Worm (Caenorhabditis elegans): ENCODE results near the gene sup-12.

Gene sup-12

DNA sequence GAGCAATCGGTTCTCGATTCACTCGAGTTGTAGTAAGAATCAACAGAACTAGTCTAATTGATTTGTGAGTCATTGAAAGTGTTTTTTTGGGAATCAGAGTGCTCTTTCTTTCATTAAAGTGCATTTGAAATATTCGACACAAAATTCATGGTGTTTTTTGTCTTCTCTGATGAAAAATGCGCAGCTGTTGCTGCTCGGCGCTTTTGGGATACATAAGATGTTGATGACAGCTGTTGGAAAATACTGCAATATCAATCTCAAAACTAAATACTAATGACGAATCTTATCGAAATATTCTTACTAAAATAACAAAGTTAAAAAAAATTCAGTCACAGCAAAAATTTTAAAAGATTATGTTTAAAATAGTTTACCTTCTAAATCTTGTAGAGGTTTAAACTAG, 43.1 kb upstream of the sup-12 start:
- TF ChIP-seq M03D4.4 (tag; optimal IDR thresholded peaks at IDR 0.05) (no peak), cnd-1 (tag; optimal IDR thresholded peaks at IDR 0.05) (no peak), lin-13 (tag; optimal IDR thresholded peaks at IDR 0.05) (no peak), hlh-1 (tag; optimal IDR thresholded peaks at IDR 0.05) (peak; percentile 95), unc-120 (tag; optimal IDR thresholded peaks at IDR 0.05; ENCODE audit: poor library complexity, severe bottlenecking) (peak; percentile 39), ceh-39 (tag; optimal IDR thresholded peaks at IDR 0.05) (no peak)

DNA sequence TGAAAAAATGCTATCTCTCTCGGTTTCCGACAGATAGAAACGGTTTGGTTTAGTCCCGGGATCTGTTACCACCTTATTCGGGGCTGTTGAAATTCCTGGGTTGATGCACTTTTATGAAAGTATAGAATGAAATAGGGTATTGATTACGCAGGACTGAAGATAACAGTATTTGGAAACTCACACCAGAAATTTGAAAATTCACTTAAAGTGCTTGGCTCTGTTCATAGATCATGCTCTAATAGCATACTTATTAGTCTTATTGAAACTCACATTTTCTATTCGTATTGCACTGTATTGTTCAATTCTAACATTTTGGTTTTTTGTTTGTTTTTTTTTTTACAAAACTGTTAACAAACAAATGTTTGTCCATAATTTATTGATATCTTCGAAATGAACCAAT, 38.2 kb upstream of the sup-12 start:
- TF ChIP-seq mab-5 (tag; optimal IDR thresholded peaks at IDR 0.05) (no peak), blmp-1 (tag; optimal IDR thresholded peaks at IDR 0.05) (no peak), cnd-1 (tag; optimal IDR thresholded peaks at IDR 0.05) (no peak), snpc-4 (tag; optimal IDR thresholded peaks at IDR 0.05) (no peak), sem-2 (GFP tag; optimal IDR thresholded peaks at IDR 0.05) (no peak), unc-62 (GFP tag; optimal IDR thresholded peaks at IDR 0.05) (no peak), unc-120 (tag; optimal IDR thresholded peaks at IDR 0.05; ENCODE audit: poor library complexity, severe bottlenecking) (no peak), unc-39 (tag; optimal IDR thresholded peaks at IDR 0.05) (no peak), tbx-8 (GFP tag; optimal IDR thresholded peaks at IDR 0.05) (no peak), M03D4.4 (tag; optimal IDR thresholded peaks at IDR 0.05) (no peak), flh-1 (GFP tag; optimal IDR thresholded peaks at IDR 0.05) (no peak)

DNA sequence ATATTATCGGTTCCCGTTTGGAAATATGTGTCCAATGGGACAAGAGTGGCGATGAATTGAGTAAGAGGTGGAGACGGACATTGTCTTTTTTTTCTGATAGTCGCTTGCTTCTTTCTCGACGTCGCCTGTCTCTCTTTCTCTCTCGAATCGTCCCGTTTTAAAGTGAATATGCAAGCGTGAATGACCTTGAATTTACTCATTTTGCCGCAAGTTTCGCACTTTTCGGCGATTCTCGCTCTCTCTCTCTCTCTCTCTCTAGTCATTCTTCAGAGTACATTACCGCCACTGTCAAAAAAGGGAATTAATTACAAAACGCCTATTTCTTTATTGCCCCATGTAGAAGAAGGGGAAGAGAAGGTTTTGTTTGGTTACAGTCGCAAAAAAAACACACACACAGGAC, 36.6 kb upstream of the sup-12 start:
- TF ChIP-seq M03D4.4 (tag; optimal IDR thresholded peaks at IDR 0.05) (no peak), unc-120 (tag; optimal IDR thresholded peaks at IDR 0.05; ENCODE audit: poor library complexity, severe bottlenecking) (no peak), cnd-1 (tag; optimal IDR thresholded peaks at IDR 0.05) (no peak), elt-3 (tag; optimal IDR thresholded peaks at IDR 0.05) (no peak), mls-2 (tag; optimal IDR thresholded peaks at IDR 0.05) (no peak), nhr-28 (tag; optimal IDR thresholded peaks at IDR 0.05) (no peak), lin-32 (GFP tag; optimal IDR thresholded peaks at IDR 0.05) (no peak), unc-39 (tag; optimal IDR thresholded peaks at IDR 0.05) (no peak), elt-1 (tag; optimal IDR thresholded peaks at IDR 0.05; ENCODE audit: borderline replicate concordance, insufficient read depth) (no peak), lsy-2 (tag; optimal IDR thresholded peaks at IDR 0.05) (no peak), mep-1 (tag; optimal IDR thresholded peaks at IDR 0.05) (no peak)

DNA sequence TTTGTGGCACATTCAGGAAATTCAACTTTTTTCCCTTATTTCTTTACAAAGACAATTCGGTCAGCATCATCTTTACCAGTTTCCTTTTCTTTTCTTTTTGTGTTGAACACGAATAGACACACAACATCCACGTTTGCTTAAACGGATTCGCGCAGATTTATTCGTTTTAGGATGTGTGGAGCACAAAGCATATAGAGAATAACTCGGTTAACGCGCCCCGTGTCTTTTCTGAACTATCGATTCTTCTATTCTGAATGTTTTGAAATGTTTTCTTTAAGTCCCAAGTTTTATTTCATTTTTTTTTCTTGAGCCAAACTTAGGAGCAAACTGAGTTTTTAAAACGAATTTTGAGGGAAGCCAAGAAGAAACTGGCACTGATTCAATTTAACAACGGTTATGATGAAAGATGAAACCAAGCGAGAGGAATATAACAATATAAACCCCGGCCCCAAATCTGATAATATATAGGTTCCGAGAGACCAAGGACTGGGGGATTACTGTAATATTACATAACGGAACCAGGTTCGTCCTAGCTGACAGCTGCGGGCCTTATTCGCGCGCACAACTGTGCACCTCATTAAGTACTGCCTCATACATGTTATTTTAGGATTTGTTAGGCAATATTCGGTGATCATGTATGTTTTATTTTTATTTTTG, 32.7 kb upstream of the sup-12 start:
- TF ChIP-seq ceh-83 (GFP tag; optimal IDR thresholded peaks at IDR 0.05) = no peak
- peak; percentile 94 for TF ChIP-seq ces-1 (GFP tag; optimal IDR thresholded peaks at IDR 0.05)

DNA sequence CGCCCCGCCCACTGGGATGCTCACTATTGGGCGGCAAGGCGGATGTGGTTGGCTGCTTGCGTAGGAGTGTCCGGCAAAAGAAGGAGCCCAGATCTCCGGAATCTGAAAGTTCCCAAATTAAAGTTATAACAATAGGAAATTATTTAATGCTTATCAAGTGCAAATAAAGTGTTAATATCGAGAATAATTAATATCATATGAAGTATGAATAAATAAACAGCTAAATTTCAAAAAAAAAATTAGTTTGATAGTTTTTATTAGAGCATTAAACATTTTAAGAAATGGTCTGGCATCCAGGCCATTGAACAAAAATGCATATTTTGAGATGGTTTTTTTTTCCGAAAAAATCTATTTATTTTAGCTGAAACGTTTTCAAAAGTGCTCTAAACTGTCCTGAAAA, 30.9 kb upstream of the sup-12 start, which contains the start of gene lim-4:
Gene lim-4 (minus strand): TSS at position 101 of the 400 bp plus-strand sequence.
- TF ChIP-seq hlh-1 (tag; optimal IDR thresholded peaks at IDR 0.05) (no peak), nhr-2 (tag; optimal IDR thresholded peaks at IDR 0.05) (no peak), sem-2 (GFP tag; optimal IDR thresholded peaks at IDR 0.05) (no peak), lin-32 (GFP tag; optimal IDR thresholded peaks at IDR 0.05) (no peak), snpc-4 (tag; optimal IDR thresholded peaks at IDR 0.05) (no peak), ceh-43 (GFP tag; optimal IDR thresholded peaks at IDR 0.05) (no peak), elt-3 (tag; optimal IDR thresholded peaks at IDR 0.05) (no peak), tbx-8 (GFP tag; optimal IDR thresholded peaks at IDR 0.05) (no peak), mab-5 (tag; optimal IDR thresholded peaks at IDR 0.05) (no peak), nhr-76 (tag; optimal IDR thresholded peaks at IDR 0.05) (no peak), mep-1 (tag; optimal IDR thresholded peaks at IDR 0.05) (no peak), M03D4.4 (tag; optimal IDR thresholded peaks at IDR 0.05) (no peak), pha-4 (tag; optimal IDR thresholded peaks at IDR 0.05) (no peak), nhr-28 (tag; optimal IDR thresholded peaks at IDR 0.05) (no peak), zip-8 (tag; optimal IDR thresholded peaks at IDR 0.05) (no peak), flh-1 (GFP tag; optimal IDR thresholded peaks at IDR 0.05) (no peak), nhr-237 (tag; optimal IDR thresholded peaks at IDR 0.05) (no peak)

DNA sequence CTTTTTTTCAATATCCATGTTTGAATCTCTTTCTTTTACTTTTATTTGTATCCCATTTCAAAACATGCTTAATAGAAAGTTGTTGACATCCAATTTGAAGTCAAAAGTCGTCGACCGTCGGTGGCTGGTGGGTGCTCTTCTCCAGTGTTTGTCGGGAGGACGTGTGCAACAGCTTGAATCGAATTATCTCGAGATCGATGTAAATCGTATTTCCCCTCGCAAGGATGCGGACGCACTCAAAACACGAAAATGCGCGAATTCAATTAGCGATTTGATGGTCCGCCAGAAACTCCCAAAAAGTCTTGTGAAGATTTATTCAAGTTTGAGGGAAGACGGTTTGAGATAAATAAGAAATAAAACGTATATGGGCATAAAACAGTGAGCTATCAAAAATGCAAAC, 28.7 kb upstream of the sup-12 start:
- no peak for TF ChIP-seq lsy-2 (tag; optimal IDR thresholded peaks at IDR 0.05)
- TF ChIP-seq ces-1 (GFP tag; optimal IDR thresholded peaks at IDR 0.05) = peak; percentile 99

Data from whole organism, mixed stage, embryonic.